Fruit fly (Drosophila melanogaster): ENCODE results near the gene erm.
A peak's percentile ranks its signal among the peaks of the same experiment; 100 is the strongest.

dm6 chr2L:2008980-2009954 lies 39.1 kb upstream of the erm start, which contains the start of gene CG4238:
- TF ChIP-seq CG7045 (GFP tag; optimal IDR thresholded peaks at IDR 0.05) (no peak), ovo (GFP tag; optimal IDR thresholded peaks at IDR 0.05) (peak; percentile 60), kay (GFP tag; ENCODE audit: borderline replicate concordance) (peak; percentile 68), CG5204 (GFP tag; optimal IDR thresholded peaks at IDR 0.05) (no peak), cic (GFP tag; optimal IDR thresholded peaks at IDR 0.05) (no peak), CG7101 (tag; optimal IDR thresholded peaks at IDR 0.05) (no peak), CG11617 (GFP tag; optimal IDR thresholded peaks at IDR 0.05) (no peak), CG1620 (GFP tag; optimal IDR thresholded peaks at IDR 0.05) (no peak), bab1 (GFP tag; optimal IDR thresholded peaks at IDR 0.05) (peak; percentile 83), Clk (GFP tag; optimal IDR thresholded peaks at IDR 0.05) (no peak)
